Worm (Caenorhabditis elegans) whole organism, young adult: ENCODE results near the gene ZK1127.13.

Experiments used
- B0261.1 ChIP-seq: sonication (generic microtip); optimal IDR thresholded peaks from 2 replicates; lab custom pipeline; 2016; ENCODE audit warnings: mild to moderate bottlenecking, missing genetic modification characterization, moderate library complexity, missing compliant biosample characterization
- F33H1.4 ChIP-seq: fragments of 200-800 bp; sonication (Bioruptor generic); IDR thresholded peaks from 2 replicates; pipeline ENCODE4 v1.3.6; 2022; ENCODE audit warnings: missing genetic modification reagents, missing genetic modification characterization, missing compliant biosample characterization
- F39B2.1 ChIP-seq: fragments of 200-800 bp; sonication (Bioruptor generic); IDR thresholded peaks from 2 replicates; pipeline ENCODE4 v1.3.6; 2022; ENCODE audit warnings: missing genetic modification reagents, missing genetic modification characterization, missing compliant biosample characterization
- F49E8.2 ChIP-seq: sonication (generic microtip); optimal IDR thresholded peaks from 3 replicates; lab custom pipeline; 2017; ENCODE audit warnings: missing genetic modification characterization, mild to moderate bottlenecking, missing compliant biosample characterization, antibody characterized with exemption, moderate library complexity; ENCODE audit not compliant: insufficient read depth
- F52B5.7 ChIP-seq: sonication (generic microtip); optimal IDR thresholded peaks from 2 replicates; lab custom pipeline; 2016; ENCODE audit warnings: mild to moderate bottlenecking, missing genetic modification characterization, missing compliant biosample characterization
- F57C9.4 ChIP-seq: sonication (generic microtip); optimal IDR thresholded peaks from 2 replicates; lab custom pipeline; 2017; ENCODE audit warnings: mild to moderate bottlenecking, missing genetic modification characterization, missing compliant biosample characterization
- T26A5.8 ChIP-seq: sonication (generic microtip); optimal IDR thresholded peaks from 2 replicates; lab custom pipeline; 2016; ENCODE audit warnings: missing genetic modification characterization, missing compliant biosample characterization
- Y53F4B.3 ChIP-seq: fragments of 200-800 bp; sonication (Bioruptor generic); IDR thresholded peaks from 2 replicates; pipeline ENCODE4 v1.3.6; 2022; ENCODE audit warnings: missing genetic modification reagents, missing genetic modification characterization, missing compliant biosample characterization
- Y79H2A.3 ChIP-seq: fragments of 200-800 bp; sonication (Bioruptor generic); conservative IDR thresholded peaks from 2 replicates; pipeline ENCODE4 v1.3.6; 2022; ENCODE audit warnings: missing genetic modification reagents, missing genetic modification characterization, missing compliant biosample characterization
- ZK185.1 ChIP-seq: sonication (generic microtip); optimal IDR thresholded peaks from 2 replicates; lab custom pipeline; 2016; ENCODE audit warnings: mild to moderate bottlenecking, missing genetic modification characterization, missing compliant biosample characterization; ENCODE audit not compliant: poor library complexity, severe bottlenecking
- ama-1 ChIP-seq, 3 experiments: fragments of 150-350 bp in 1 of 3; sonication (generic microtip) in 2 of 3; optimal IDR thresholded peaks; 2 replicates each; lab custom pipeline; 2014 to 2018; ENCODE audit warnings: missing biosample characterization in 2 of 3, missing genetic modification characterization in 2 of 3, missing genetic modification reagents in 2 of 3
- aptf-3 ChIP-seq: fragments of 200-800 bp; sonication (Bioruptor generic); IDR thresholded peaks from 2 replicates; pipeline ENCODE4 v1.3.6; 2022; ENCODE audit warnings: missing genetic modification characterization, missing compliant biosample characterization
- bed-1 ChIP-seq: fragments of 200-800 bp; sonication (Bioruptor generic); IDR thresholded peaks from 2 replicates; pipeline ENCODE4 v1.3.6; 2022; ENCODE audit warnings: missing genetic modification reagents, missing genetic modification characterization, missing compliant biosample characterization
- ccch-3 ChIP-seq: fragments of 200-800 bp; sonication (Bioruptor generic); optimal IDR thresholded peaks from 2 replicates; lab custom pipeline; 2018; ENCODE audit warnings: mild to moderate bottlenecking, missing genetic modification characterization, missing compliant biosample characterization
- ceh-40 ChIP-seq: fragments of 200-800 bp; sonication (Bioruptor generic); IDR thresholded peaks from 2 replicates; pipeline ENCODE4 v1.3.6; 2022; ENCODE audit warnings: missing genetic modification characterization, missing compliant biosample characterization
- die-1 ChIP-seq: sonication (generic microtip); optimal IDR thresholded peaks from 2 replicates; lab custom pipeline; 2016; ENCODE audit warnings: missing genotype, mild to moderate bottlenecking, missing genetic modification characterization, missing compliant biosample characterization
- dpff-1 ChIP-seq: sonication (generic microtip); optimal IDR thresholded peaks from 2 replicates; lab custom pipeline; 2017; ENCODE audit warnings: mild to moderate bottlenecking, missing genetic modification characterization, missing compliant biosample characterization
- egrh-3 ChIP-seq: fragments of 200-800 bp; sonication (Bioruptor generic); IDR thresholded peaks from 2 replicates; pipeline ENCODE4 v1.3.6; 2022; ENCODE audit warnings: missing genetic modification reagents, missing genetic modification characterization, missing compliant biosample characterization
- ekl-4 ChIP-seq: fragments of 200-800 bp; sonication (Bioruptor generic); IDR thresholded peaks from 2 replicates; pipeline ENCODE4 v1.3.6; 2022; ENCODE audit warnings: missing genetic modification reagents, missing genetic modification characterization, missing compliant biosample characterization
- fkh-3 ChIP-seq: sonication (generic microtip); optimal IDR thresholded peaks from 2 replicates; lab custom pipeline; 2016; ENCODE audit warnings: mild to moderate bottlenecking, missing genetic modification characterization, missing compliant biosample characterization
- hlh-26 ChIP-seq: fragments of 200-800 bp; sonication (Bioruptor generic); conservative IDR thresholded peaks from 2 replicates; pipeline ENCODE4 v1.3.6; 2022; ENCODE audit warnings: missing genetic modification reagents, missing genetic modification characterization, missing compliant biosample characterization
- hsf-1 ChIP-seq: fragments of 200-800 bp; sonication (Bioruptor generic); IDR thresholded peaks from 2 replicates; pipeline ENCODE4 v1.3.6; 2022; ENCODE audit warnings: missing genetic modification reagents, missing genetic modification characterization, missing compliant biosample characterization
- lag-1 ChIP-seq: fragments of 200-800 bp; sonication (Bioruptor generic); IDR thresholded peaks from 2 replicates; pipeline ENCODE4 v1.3.6; 2022; ENCODE audit warnings: missing genetic modification reagents, missing genetic modification characterization, missing compliant biosample characterization
- let-526 ChIP-seq: fragments of 200-800 bp; sonication (Bioruptor generic); IDR thresholded peaks from 2 replicates; pipeline ENCODE4 v1.3.6; 2022; ENCODE audit warnings: missing genetic modification reagents, missing genetic modification characterization, missing compliant biosample characterization
- let-607 ChIP-seq, 2 experiments: fragments of 200-800 bp in 1 of 2; sonication (Bioruptor generic) in 1 of 2; sonication (generic microtip) in 1 of 2; optimal IDR thresholded peaks; 2 replicates each; lab custom pipeline; 2016 to 2018; ENCODE audit warnings: mild to moderate bottlenecking in 2 of 2, missing compliant biosample characterization in 2 of 2, missing genetic modification characterization in 2 of 2, moderate library complexity in 2 of 2, missing genotype in 1 of 2
- lin-35 ChIP-seq, 3 experiments: fragments of 150-350 bp in 2 of 3; sonication (generic microtip) in 1 of 3; optimal IDR thresholded peaks; 2 replicates each; lab custom pipeline; 2014 to 2018; ENCODE audit warnings: missing biosample characterization in 3 of 3, missing genetic modification characterization in 3 of 3, missing genetic modification reagents in 3 of 3
- madf-6 ChIP-seq: fragments of 200-800 bp; sonication (Bioruptor generic); IDR thresholded peaks from 2 replicates; pipeline ENCODE4 v1.3.6; 2022; ENCODE audit warnings: missing genetic modification reagents, missing genetic modification characterization, missing compliant biosample characterization
- mcd-1 ChIP-seq: fragments of 200-800 bp; sonication (Bioruptor generic); IDR thresholded peaks from 2 replicates; pipeline ENCODE4 v1.3.6; 2022; ENCODE audit warnings: missing genetic modification reagents, missing genetic modification characterization, missing compliant biosample characterization
- mel-28 ChIP-seq: sonication (generic microtip); optimal IDR thresholded peaks from 2 replicates; lab custom pipeline; 2016; ENCODE audit warnings: borderline replicate concordance, mild to moderate bottlenecking, missing genetic modification characterization, missing compliant biosample characterization
- nfya-1 ChIP-seq: sonication (generic microtip); optimal IDR thresholded peaks from 2 replicates; lab custom pipeline; 2017; ENCODE audit warnings: antibody characterized with exemption, missing compliant biosample characterization, missing genetic modification characterization, borderline replicate concordance; ENCODE audit not compliant: insufficient read depth
- pbrm-1 ChIP-seq: fragments of 200-800 bp; sonication (Bioruptor generic); IDR thresholded peaks from 2 replicates; pipeline ENCODE4 v1.3.6; 2022; ENCODE audit warnings: missing genetic modification reagents, missing genetic modification characterization, missing compliant biosample characterization
- rcor-1 ChIP-seq: fragments of 200-800 bp; sonication (Bioruptor generic); IDR thresholded peaks from 2 replicates; pipeline ENCODE4 v1.3.6; 2022; ENCODE audit warnings: missing genetic modification reagents, missing genetic modification characterization, missing compliant biosample characterization
- repo-1 ChIP-seq: sonication (generic microtip); optimal IDR thresholded peaks from 2 replicates; lab custom pipeline; 2017; ENCODE audit warnings: mild to moderate bottlenecking, missing genetic modification characterization, missing compliant biosample characterization
- sea-2 ChIP-seq: fragments of 200-800 bp; sonication (Bioruptor generic); IDR thresholded peaks from 2 replicates; pipeline ENCODE4 v1.3.6; 2022; ENCODE audit warnings: missing genetic modification characterization, missing compliant biosample characterization
- snpc-3.4 ChIP-seq: sonication (generic microtip); optimal IDR thresholded peaks from 2 replicates; lab custom pipeline; 2017; ENCODE audit warnings: missing genetic modification characterization, mild to moderate bottlenecking, missing compliant biosample characterization, antibody characterized with exemption, moderate library complexity, missing genotype, missing genetic modification reagents
- somi-1 ChIP-seq: fragments of 200-800 bp; sonication (Bioruptor generic); optimal IDR thresholded peaks from 2 replicates; lab custom pipeline; 2018; ENCODE audit warnings: mild to moderate bottlenecking, missing genetic modification characterization, missing compliant biosample characterization
- sptf-2 ChIP-seq: fragments of 200-800 bp; sonication (Bioruptor generic); optimal IDR thresholded peaks from 2 replicates; lab custom pipeline; 2018; ENCODE audit warnings: mild to moderate bottlenecking, missing genetic modification characterization, missing compliant biosample characterization
- tbp1 ChIP-seq: fragments of 200-800 bp; sonication (Bioruptor generic); optimal IDR thresholded peaks from 2 replicates; lab custom pipeline; 2018; ENCODE audit warnings: mild to moderate bottlenecking, missing genetic modification characterization, missing compliant biosample characterization
- unc-62 ChIP-seq: fragments of 150-350 bp; optimal IDR thresholded peaks from 2 replicates; lab custom pipeline; 2014; ENCODE audit warnings: missing biosample characterization, missing genetic modification reagents, missing genetic modification characterization
- zfh-2 ChIP-seq: fragments of 200-800 bp; sonication (Bioruptor generic); conservative IDR thresholded peaks from 2 replicates; pipeline ENCODE4 v1.3.6; 2022; ENCODE audit warnings: missing genetic modification reagents, missing genetic modification characterization, missing compliant biosample characterization
- zim-3 ChIP-seq: sonication (generic microtip); optimal IDR thresholded peaks from 2 replicates; lab custom pipeline; 2017; ENCODE audit warnings: mild to moderate bottlenecking, missing genetic modification characterization, moderate library complexity, missing compliant biosample characterization
- ztf-18 ChIP-seq: sonication (generic microtip); optimal IDR thresholded peaks from 2 replicates; lab custom pipeline; 2016; ENCODE audit warnings: missing genotype, mild to moderate bottlenecking, missing genetic modification characterization, missing compliant biosample characterization
- ztf-22 ChIP-seq: fragments of 200-800 bp; sonication (Bioruptor generic); optimal IDR thresholded peaks from 2 replicates; lab custom pipeline; 2018; ENCODE audit warnings: mild to moderate bottlenecking, missing genetic modification characterization, moderate library complexity, missing compliant biosample characterization
- ztf-25 ChIP-seq: fragments of 200-800 bp; sonication (Bioruptor generic); IDR thresholded peaks from 2 replicates; pipeline ENCODE4 v1.3.6; 2022; ENCODE audit warnings: missing genetic modification reagents, missing genetic modification characterization, missing compliant biosample characterization
- ztf-3 ChIP-seq: fragments of 200-800 bp; sonication (Bioruptor generic); optimal IDR thresholded peaks from 2 replicates; lab custom pipeline; 2018; ENCODE audit warnings: mild to moderate bottlenecking, missing genetic modification characterization, missing compliant biosample characterization

Gene ZK1127.13

ce11 chrII:7049470-7049869 is 3.6 kb upstream of the ZK1127.13 start:
- TF ChIP-seq zim-3 (tag; lab: Kevin White, UChicago), result no peak
- no peak for TF ChIP-seq ccch-3 (GFP tag; lab: Kevin White, UChicago)
- TF ChIP-seq zfh-2 (GFP tag; lab: Robert Waterston, UW), result peak; percentile 77
- peak; percentile 47; the same call in 1 of the 2 replicates for TF ChIP-seq egrh-3 (GFP tag; lab: Robert Waterston, UW)
- TF ChIP-seq somi-1 (GFP tag; lab: Kevin White, UChicago), result no peak
- 0 out of 2 replicates have a peak, but pooled peaks have one; percentile 33 for TF ChIP-seq mcd-1
- peak; percentile 27 for TF ChIP-seq F52B5.7 (tag; lab: Kevin White, UChicago)
- TF ChIP-seq madf-6, result 0 out of 2 replicates have a peak, but pooled peaks have one; percentile 19
- TF ChIP-seq dpff-1 (tag; lab: Kevin White, UChicago), result no peak
- TF ChIP-seq die-1 (tag; lab: Kevin White, UChicago), result peak; percentile 13
- TF ChIP-seq, all 124 proteins: peak for 6

- no peak for TF ChIP-seq F57C9.4 (tag; lab: Kevin White, UChicago)
- TF ChIP-seq F49E8.2 (tag; lab: Kevin White, UChicago), result no peak
- no peak for TF ChIP-seq let-607 (tag; optimal IDR thresholded peaks at IDR 0.05; lab: Kevin White, UChicago)
- TF ChIP-seq bed-1 (GFP tag; lab: Robert Waterston, UW), result no peak
- no peak for TF ChIP-seq Y53F4B.3 (GFP tag; lab: Robert Waterston, UW)
- TF ChIP-seq ztf-3 (GFP tag; lab: Kevin White, UChicago), result no peak
- no peak for TF ChIP-seq ekl-4
- TF ChIP-seq snpc-3.4 (tag; lab: Kevin White, UChicago), result peak; percentile 47
- TF ChIP-seq rcor-1, result no peak
- TF ChIP-seq hsf-1, result no peak
- no peak for TF ChIP-seq repo-1 (tag; lab: Kevin White, UChicago)
- no peak for TF ChIP-seq sea-2 (GFP tag; lab: Robert Waterston, UW)
- no peak for TF ChIP-seq aptf-3 (GFP tag; lab: Robert Waterston, UW)
- no peak for TF ChIP-seq B0261.1 (tag; lab: Kevin White, UChicago)
- TF ChIP-seq ZK185.1 (tag; lab: Kevin White, UChicago), result no peak
- TF ChIP-seq nfya-1 (tag; lab: Kevin White, UChicago), result no peak
- TF ChIP-seq fkh-3, result no peak
- no peak for TF ChIP-seq let-526
- TF ChIP-seq mcd-1, result peak; percentile 94
- no peak for TF ChIP-seq mel-28 (tag; lab: Kevin White, UChicago)
- TF ChIP-seq tbp1 (GFP tag; lab: Kevin White, UChicago), result peak; percentile 26
- no peak for TF ChIP-seq Y79H2A.3 (GFP tag; lab: Robert Waterston, UW)
- no peak for TF ChIP-seq ztf-18 (tag; lab: Kevin White, UChicago)
- TF ChIP-seq lag-1 (GFP tag; lab: Robert Waterston, UW), result no peak
- TF ChIP-seq lin-35 (GFP tag; optimal IDR thresholded peaks at IDR 0.05; lab: Kevin White, UChicago), result peak in 1 of 3 experiments; percentile 57
- no peak for TF ChIP-seq die-1 (tag; lab: Kevin White, UChicago)
- TF ChIP-seq F52B5.7 (tag; lab: Kevin White, UChicago), result no peak
- no peak for TF ChIP-seq T26A5.8
- TF ChIP-seq zim-3 (tag; lab: Kevin White, UChicago), result no peak
- no peak for TF ChIP-seq ama-1 (optimal IDR thresholded peaks at IDR 0.05; lab: Kevin White, UChicago)
- no peak for TF ChIP-seq ama-1 (GFP tag; optimal IDR thresholded peaks at IDR 0.05; lab: Kevin White, UChicago)
- TF ChIP-seq F33H1.4 (GFP tag; lab: Robert Waterston, UW), result 0 out of 2 replicates have a peak, but pooled peaks have one; percentile 44
- no peak; the same call in 1 of the 2 replicates for TF ChIP-seq pbrm-1
- TF ChIP-seq hlh-26 (GFP tag; lab: Robert Waterston, UW), result no peak
- no peak for TF ChIP-seq ztf-22 (GFP tag; lab: Kevin White, UChicago)
- no peak for TF ChIP-seq ceh-40 (GFP tag; lab: Robert Waterston, UW)
- TF ChIP-seq sptf-2 (GFP tag; lab: Kevin White, UChicago), result no peak
- TF ChIP-seq F39B2.1 (GFP tag; lab: Robert Waterston, UW), result no peak
- no peak for TF ChIP-seq unc-62 (GFP tag; lab: Kevin White, UChicago)
- TF ChIP-seq ztf-25 (GFP tag; lab: Robert Waterston, UW), result no peak
Measured at ce11 chrII:7050021-7050722, 2.9 kb upstream of the ZK1127.13 start, which contains the start of the genes tcer-1 and ZK1127.5. TSS of gene tcer-1 (minus strand) at chrII:7050071. TSS of gene ZK1127.5 (plus strand) at chrII:7050672.
